Worm (Caenorhabditis elegans): ENCODE measurements around the gene F55F10.1.

DNA sequence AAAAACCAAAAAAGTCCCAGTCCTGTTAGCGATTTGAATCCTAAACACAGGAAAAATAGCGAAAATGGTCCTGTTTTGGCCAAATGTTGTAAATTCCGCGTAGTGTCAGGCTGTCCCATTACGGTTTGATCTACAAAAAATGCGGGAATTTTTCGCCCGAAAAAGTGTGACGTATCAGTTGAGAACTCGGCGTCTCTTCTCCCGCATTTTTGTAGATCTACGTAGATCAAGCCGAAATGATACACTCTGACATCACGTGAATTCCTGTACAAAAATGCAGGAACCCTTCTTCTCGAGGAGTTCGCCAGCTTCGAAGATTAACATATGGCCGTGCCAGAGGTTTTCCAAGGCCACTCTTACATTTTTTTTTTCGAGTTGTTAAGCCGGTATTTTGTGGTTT is 34.9 kb downstream of the F55F10.1 start:
- TF ChIP-seq ztf-29 (GFP tag; IDR thresholded peaks at IDR 0.05) = no peak
- TF ChIP-seq klf-2 (GFP tag; conservative IDR thresholded peaks at IDR 0.05) = no peak
- TF ChIP-seq flt-1 (GFP tag; IDR thresholded peaks at IDR 0.05) = no peak
- TF ChIP-seq med-1 (GFP tag; optimal IDR thresholded peaks at IDR 0.05; ENCODE audit: insufficient read depth) = no peak
- no peak for TF ChIP-seq ref-1 (GFP tag; conservative IDR thresholded peaks at IDR 0.05)
- no peak for TF ChIP-seq T22C8.4 (GFP tag; IDR thresholded peaks at IDR 0.05)
- no peak for TF ChIP-seq ztf-23 (GFP tag; IDR thresholded peaks at IDR 0.05)
- TF ChIP-seq cog-1 (tag; optimal IDR thresholded peaks at IDR 0.05) = no peak
- no peak for TF ChIP-seq tab-1 (GFP tag; IDR thresholded peaks at IDR 0.05)
